Worm (Caenorhabditis elegans) whole organism, L1 larva: Measurements from ENCODE around the gene F54F2.14.

ENCODE experiments used
- Y116A8C.19 ChIP-seq: sonication (generic microtip); optimal IDR thresholded peaks from 2 replicates; lab custom pipeline; 2016; ENCODE audit warnings: missing compliant biosample characterization, missing genetic modification characterization, borderline replicate concordance
- aha-1 ChIP-seq: fragments of 150-350 bp; optimal IDR thresholded peaks from 2 replicates; lab custom pipeline; 2014; ENCODE audit warnings: missing biosample characterization, missing genetic modification characterization
- aly-2 ChIP-seq: fragments of 150-350 bp; optimal IDR thresholded peaks from 2 replicates; lab custom pipeline; 2014; ENCODE audit warnings: missing biosample characterization, missing genetic modification characterization
- ama-1 ChIP-seq: fragments of 150-350 bp; optimal IDR thresholded peaks from 2 replicates; lab custom pipeline; 2014
- ceh-63 ChIP-seq: fragments of 200-800 bp; sonication (Bioruptor generic); optimal IDR thresholded peaks from 2 replicates; lab custom pipeline; 2018; ENCODE audit warnings: mild to moderate bottlenecking, missing genetic modification characterization, missing compliant biosample characterization
- ceh-8 ChIP-seq: fragments of 200-800 bp; sonication (Bioruptor generic); optimal IDR thresholded peaks from 2 replicates; lab custom pipeline; 2018; ENCODE audit warnings: mild to moderate bottlenecking, missing genetic modification characterization, moderate library complexity, missing compliant biosample characterization
- ceh-82 ChIP-seq, 3 experiments: fragments of 150-350 bp in 1 of 3; sonication (generic microtip) in 2 of 3; optimal IDR thresholded peaks; 2 replicates each; lab custom pipeline; 2014 to 2017; ENCODE audit warnings: missing biosample characterization in 3 of 3, missing genetic modification characterization in 3 of 3
- ceh-88 ChIP-seq: fragments of 200-800 bp; sonication (Bioruptor generic); IDR thresholded peaks from 2 replicates; pipeline ENCODE4 v1.3.6; 2022; ENCODE audit warnings: missing genetic modification characterization, missing compliant biosample characterization
- ceh-90 ChIP-seq: sonication (generic microtip); optimal IDR thresholded peaks from 2 replicates; lab custom pipeline; 2016; ENCODE audit warnings: missing genetic modification characterization, missing compliant biosample characterization
- dpl-1 ChIP-seq, 3 experiments: fragments of 150-350 bp in 2 of 3; sonication (generic microtip) in 1 of 3; optimal IDR thresholded peaks; 2 replicates each; lab custom pipeline; 2014 to 2017; ENCODE audit warnings: missing biosample characterization in 3 of 3, missing genetic modification characterization in 3 of 3, missing genetic modification reagents in 3 of 3
- dsc-1 ChIP-seq: sonication (generic microtip); optimal IDR thresholded peaks from 2 replicates; lab custom pipeline; 2016; ENCODE audit warnings: mild to moderate bottlenecking, missing genetic modification characterization, missing compliant biosample characterization
- efl-1 ChIP-seq, 4 experiments: fragments of 150-350 bp; optimal IDR thresholded peaks in 3 of 4; peaks in 1 of 4; 1 replicate in 1 of 4; 2 replicates in 3 of 4; lab custom pipeline; 2014; ENCODE audit warnings: missing biosample characterization in 2 of 4, missing genetic modification characterization in 2 of 4, missing genetic modification reagents in 2 of 4
- efl-3 ChIP-seq: fragments of 200-800 bp; sonication (Bioruptor generic); optimal IDR thresholded peaks from 2 replicates; lab custom pipeline; 2018; ENCODE audit warnings: mild to moderate bottlenecking, missing genetic modification characterization, missing compliant biosample characterization
- egl-27 ChIP-seq, 2 experiments: fragments of 150-350 bp in 1 of 2; sonication (generic microtip); optimal IDR thresholded peaks; 3 replicates each; lab custom pipeline; 2017 to 2018; ENCODE audit warnings: missing biosample characterization in 2 of 2, missing genetic modification characterization in 2 of 2, missing genetic modification reagents in 2 of 2
- elt-2 ChIP-seq: sonication (generic microtip); optimal IDR thresholded peaks from 2 replicates; lab custom pipeline; 2016; ENCODE audit warnings: missing genetic modification characterization, mild to moderate bottlenecking, inconsistent platforms, missing compliant biosample characterization, missing genetic modification reagents
- elt-3 ChIP-seq, 6 experiments: fragments of 150-350 bp in 1 of 6; sonication (generic microtip); optimal IDR thresholded peaks; 2 replicates each; lab custom pipeline; 2017 to 2018; ENCODE audit warnings: missing biosample characterization in 6 of 6, missing genetic modification characterization in 6 of 6, inconsistent platforms in 1 of 6
- ets-5 ChIP-seq: fragments of 200-800 bp; sonication (Bioruptor generic); IDR thresholded peaks from 2 replicates; pipeline ENCODE4 v1.3.6; 2022; ENCODE audit warnings: missing genetic modification characterization, missing compliant biosample characterization
- fkh-10 ChIP-seq: sonication (generic microtip); optimal IDR thresholded peaks from 2 replicates; lab custom pipeline; 2017; ENCODE audit warnings: missing biosample characterization, missing genetic modification reagents, missing genetic modification characterization
- fkh-8 ChIP-seq: sonication (generic microtip); optimal IDR thresholded peaks from 2 replicates; lab custom pipeline; 2016; ENCODE audit warnings: mild to moderate bottlenecking, missing genetic modification characterization, missing compliant biosample characterization
- fos-1 ChIP-seq: fragments of 150-350 bp; optimal IDR thresholded peaks from 2 replicates; lab custom pipeline; 2014; ENCODE audit warnings: missing biosample characterization, missing genetic modification characterization
- hlh-17 ChIP-seq: fragments of 200-800 bp; sonication (Bioruptor generic); optimal IDR thresholded peaks from 2 replicates; lab custom pipeline; 2018; ENCODE audit warnings: missing genetic modification characterization, mild to moderate bottlenecking, missing compliant biosample characterization, moderate library complexity, borderline replicate concordance
- jun-1 ChIP-seq: fragments of 150-350 bp; optimal IDR thresholded peaks from 2 replicates; lab custom pipeline; 2014; ENCODE audit warnings: missing biosample characterization, missing genetic modification reagents, missing genetic modification characterization
- lin-15B ChIP-seq: fragments of 150-350 bp; sonication (generic microtip); optimal IDR thresholded peaks from 3 replicates; lab custom pipeline; 2014; ENCODE audit warnings: missing biosample characterization, missing genetic modification characterization
- lir-3 ChIP-seq: sonication (generic microtip); optimal IDR thresholded peaks from 2 replicates; lab custom pipeline; 2016; ENCODE audit warnings: mild to moderate bottlenecking, missing genetic modification characterization, moderate library complexity, missing compliant biosample characterization; ENCODE audit not compliant: poor library complexity
- lsy-2 ChIP-seq, 2 experiments: fragments of 150-350 bp; optimal IDR thresholded peaks; 2 replicates each; lab custom pipeline; 2014; ENCODE audit warnings: missing biosample characterization in 2 of 2, missing genetic modification characterization in 2 of 2
- mdl-1 ChIP-seq, 2 experiments: fragments of 150-350 bp; optimal IDR thresholded peaks; 2 replicates each; lab custom pipeline; 2014 to 2017; ENCODE audit warnings: missing biosample characterization in 2 of 2, missing genetic modification characterization in 2 of 2, inconsistent platforms in 1 of 2
- nhr-11 ChIP-seq: fragments of 150-350 bp; optimal IDR thresholded peaks from 2 replicates; lab custom pipeline; 2014; ENCODE audit warnings: missing biosample characterization, missing genetic modification characterization
- nhr-12 ChIP-seq: sonication (generic microtip); optimal IDR thresholded peaks from 2 replicates; lab custom pipeline; 2017; ENCODE audit warnings: missing biosample characterization, missing genetic modification characterization
- nhr-19 ChIP-seq: fragments of 200-800 bp; sonication (Bioruptor generic); conservative IDR thresholded peaks from 2 replicates; pipeline ENCODE4 v1.3.6; 2022; ENCODE audit warnings: missing genetic modification characterization, missing compliant biosample characterization
- nhr-20 ChIP-seq: sonication (generic microtip); optimal IDR thresholded peaks from 2 replicates; lab custom pipeline; 2016; ENCODE audit warnings: mild to moderate bottlenecking, missing genetic modification characterization, missing compliant biosample characterization
- nhr-47 ChIP-seq: sonication (generic microtip); optimal IDR thresholded peaks from 2 replicates; lab custom pipeline; 2016; ENCODE audit warnings: mild to moderate bottlenecking, missing genetic modification characterization, moderate library complexity, missing compliant biosample characterization
- nhr-71 ChIP-seq: sonication (generic microtip); optimal IDR thresholded peaks from 2 replicates; lab custom pipeline; 2016; ENCODE audit warnings: mild to moderate bottlenecking, missing genetic modification characterization, moderate library complexity, missing compliant biosample characterization
- nhr-84 ChIP-seq: sonication (generic microtip); optimal IDR thresholded peaks from 2 replicates; lab custom pipeline; 2017; ENCODE audit warnings: missing biosample characterization, missing genetic modification characterization
- nhr-85 ChIP-seq: sonication (generic microtip); peaks from one replicate; lab custom pipeline; 2016; ENCODE audit warnings: missing genetic modification characterization, inconsistent platforms, missing compliant biosample characterization
- pax-3 ChIP-seq: fragments of 200-800 bp; sonication (Bioruptor generic); optimal IDR thresholded peaks from 2 replicates; lab custom pipeline; 2018; ENCODE audit warnings: mild to moderate bottlenecking, missing genetic modification characterization, moderate library complexity, missing compliant biosample characterization
- pqm-1 ChIP-seq: sonication (generic microtip); optimal IDR thresholded peaks from 3 replicates; lab custom pipeline; 2017; ENCODE audit warnings: missing biosample characterization, missing genetic modification characterization
- rnt-1 ChIP-seq: sonication (generic microtip); optimal IDR thresholded peaks from 2 replicates; lab custom pipeline; 2016; ENCODE audit warnings: mild to moderate bottlenecking, missing genetic modification characterization, moderate library complexity, missing compliant biosample characterization
- skn-1 ChIP-seq: fragments of 150-350 bp; optimal IDR thresholded peaks from 2 replicates; lab custom pipeline; 2014; ENCODE audit warnings: missing biosample characterization, missing genetic modification characterization
- snpc-4 ChIP-seq: fragments of 150-350 bp; optimal IDR thresholded peaks from 2 replicates; lab custom pipeline; 2014; ENCODE audit warnings: missing biosample characterization, missing genetic modification characterization
- snu-23 ChIP-seq: sonication (generic microtip); optimal IDR thresholded peaks from 2 replicates; lab custom pipeline; 2016; ENCODE audit warnings: missing genetic modification characterization, missing compliant biosample characterization
- sox-4 ChIP-seq: sonication (generic microtip); optimal IDR thresholded peaks from 2 replicates; lab custom pipeline; 2016; ENCODE audit warnings: missing genetic modification characterization, missing compliant biosample characterization
- swsn-7 ChIP-seq: sonication (generic microtip); optimal IDR thresholded peaks from 2 replicates; lab custom pipeline; 2016; ENCODE audit warnings: missing genetic modification characterization, missing compliant biosample characterization
- tbx-2 ChIP-seq: sonication (generic microtip); optimal IDR thresholded peaks from 2 replicates; lab custom pipeline; 2016; ENCODE audit warnings: missing genetic modification characterization, missing compliant biosample characterization
- unc-130 ChIP-seq: fragments of 150-350 bp; optimal IDR thresholded peaks from 2 replicates; lab custom pipeline; 2017; ENCODE audit warnings: missing biosample characterization, missing genetic modification characterization, inconsistent platforms
- unc-30 ChIP-seq: sonication (generic microtip); optimal IDR thresholded peaks from 2 replicates; lab custom pipeline; 2017; ENCODE audit warnings: missing biosample characterization, missing genetic modification characterization
- unc-62 ChIP-seq: fragments of 150-350 bp; optimal IDR thresholded peaks from 2 replicates; lab custom pipeline; 2014; ENCODE audit warnings: missing biosample characterization, missing genetic modification reagents, missing genetic modification characterization
- unc-86 ChIP-seq: sonication (generic microtip); optimal IDR thresholded peaks from 2 replicates; lab custom pipeline; 2016; ENCODE audit warnings: missing genetic modification characterization, missing compliant biosample characterization
- xbp-1 ChIP-seq: sonication (generic microtip); optimal IDR thresholded peaks from 2 replicates; lab custom pipeline; 2016; ENCODE audit warnings: missing genetic modification characterization, missing compliant biosample characterization
- zag-1 ChIP-seq: fragments of 150-350 bp; optimal IDR thresholded peaks from 2 replicates; lab custom pipeline; 2014; ENCODE audit warnings: missing biosample characterization, missing genetic modification characterization
- zip-4 ChIP-seq: fragments of 200-800 bp; sonication (Bioruptor generic); optimal IDR thresholded peaks from 2 replicates; lab custom pipeline; 2018; ENCODE audit warnings: mild to moderate bottlenecking, missing genetic modification characterization, moderate library complexity, missing compliant biosample characterization
- ztf-11 ChIP-seq, 2 experiments: sonication (generic microtip); optimal IDR thresholded peaks; 2 replicates each; lab custom pipeline; 2016 to 2017; ENCODE audit warnings: missing genetic modification characterization in 2 of 2, missing biosample characterization in 1 of 2, missing compliant biosample characterization in 1 of 2
- ztf-4 ChIP-seq: fragments of 150-350 bp; optimal IDR thresholded peaks from 2 replicates; lab custom pipeline; 2014; ENCODE audit warnings: missing biosample characterization, missing genetic modification characterization

The F54F2.14 gene

DNA sequence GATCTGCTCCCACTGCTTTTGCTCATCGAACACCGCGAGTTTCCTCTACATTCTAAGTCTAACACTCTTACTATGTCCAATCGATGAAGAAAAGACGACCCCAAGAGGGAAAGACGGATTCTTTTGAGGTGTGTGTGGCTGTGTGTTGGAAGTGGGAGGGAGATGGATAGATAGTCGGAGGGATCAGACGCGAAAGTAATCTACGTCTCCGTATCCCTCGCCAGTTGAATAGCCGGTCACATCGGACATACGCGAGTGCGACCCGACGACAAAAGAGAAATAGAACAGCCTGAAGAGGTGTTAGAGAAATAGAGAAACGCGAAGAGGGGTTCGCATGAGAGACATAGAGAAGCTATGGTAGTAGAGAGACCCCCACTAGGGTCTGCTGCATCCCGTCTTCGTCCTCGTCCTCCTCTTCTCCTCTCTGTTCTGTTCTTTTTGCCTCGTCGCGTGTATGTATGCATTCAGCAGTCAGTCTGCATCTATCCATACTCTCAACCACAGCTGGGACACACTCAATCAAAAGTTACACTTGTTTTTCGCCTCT, 4.3 kb downstream of the F54F2.14 start:
- peak; percentile 95 for TF ChIP-seq dsc-1 (tag; lab: Kevin White, UChicago)
- TF ChIP-seq lsy-2 (tag; optimal IDR thresholded peaks at IDR 0.05; lab: Kevin White, UChicago), result peak; percentile 93 to 95
- TF ChIP-seq tbx-2 (tag; lab: Kevin White, UChicago), result peak; percentile 99
- peak; percentile 96 for TF ChIP-seq ztf-4
- TF ChIP-seq elt-2 (tag; lab: Kevin White, UChicago), result peak; percentile 63
- no peak for TF ChIP-seq ceh-90 (tag; lab: Kevin White, UChicago)
- TF ChIP-seq aha-1 (tag; lab: Kevin White, UChicago), result peak; percentile 84
- peak; percentile 69 for TF ChIP-seq ama-1
- TF ChIP-seq unc-62 (GFP tag; lab: Kevin White, UChicago), result peak; percentile 57
- TF ChIP-seq ets-5 (GFP tag; lab: Robert Waterston, UW), result no peak
- peak; percentile 69 to 74 (median 70) for TF ChIP-seq dpl-1 (GFP tag; optimal IDR thresholded peaks at IDR 0.05; lab: Kevin White, UChicago)
- TF ChIP-seq xbp-1 (tag; lab: Kevin White, UChicago), result peak; percentile 94
- TF ChIP-seq lir-3, result peak; percentile 88
- TF ChIP-seq snu-23, result peak; percentile 98
- TF ChIP-seq sox-4 (tag; lab: Kevin White, UChicago), result peak; percentile 84
- peak; percentile 98 for TF ChIP-seq nhr-20 (tag; lab: Kevin White, UChicago)
- peak; percentile 100 for TF ChIP-seq nhr-85 (tag; lab: Kevin White, UChicago)
- TF ChIP-seq nhr-71 (tag; lab: Kevin White, UChicago), result peak; percentile 99
- TF ChIP-seq hlh-17 (GFP tag; lab: Kevin White, UChicago), result no peak
- TF ChIP-seq ceh-88, result peak; percentile 88
- peak; percentile 91 for TF ChIP-seq ceh-8
- TF ChIP-seq skn-1 (tag; lab: Kevin White, UChicago), result peak; percentile 92
- peak; percentile 50 to 96 for TF ChIP-seq mdl-1 (tag; optimal IDR thresholded peaks at IDR 0.05; lab: Kevin White, UChicago)
- TF ChIP-seq efl-3 (GFP tag; lab: Kevin White, UChicago), result peak; percentile 72
- TF ChIP-seq rnt-1 (tag; lab: Kevin White, UChicago), result peak; percentile 94
- peak; percentile 75 for TF ChIP-seq zag-1 (tag; lab: Kevin White, UChicago)
- peak; percentile 77 for TF ChIP-seq zip-4 (GFP tag; lab: Kevin White, UChicago)
- peak in 3 of 6 experiments; percentile 73 to 95 (median 93) for TF ChIP-seq elt-3 (tag; optimal IDR thresholded peaks at IDR 0.05; lab: Kevin White, UChicago)
- TF ChIP-seq fos-1, result peak; percentile 92
- peak; percentile 88 to 93 (median 92) for TF ChIP-seq ceh-82 (tag; optimal IDR thresholded peaks at IDR 0.05; lab: Kevin White, UChicago)
- peak; percentile 82 for TF ChIP-seq fkh-10
- TF ChIP-seq nhr-84 (tag; lab: Kevin White, UChicago), result no peak
- peak; percentile 98 for TF ChIP-seq unc-86 (tag; lab: Kevin White, UChicago)
- peak; percentile 95 for TF ChIP-seq nhr-11
- peak in 1 of 2 experiments; percentile 91 for TF ChIP-seq ztf-11 (tag; optimal IDR thresholded peaks at IDR 0.05; lab: Kevin White, UChicago)
- TF ChIP-seq nhr-19 (GFP tag; lab: Robert Waterston, UW), result peak; percentile 96
- TF ChIP-seq egl-27 (tag; optimal IDR thresholded peaks at IDR 0.05; lab: Kevin White, UChicago), result peak; percentile 93 to 97
- TF ChIP-seq snpc-4 (tag; lab: Kevin White, UChicago), result peak; percentile 95
- peak; percentile 97 for TF ChIP-seq fkh-8 (tag; lab: Kevin White, UChicago)
- TF ChIP-seq aly-2 (tag; lab: Kevin White, UChicago), result peak; percentile 90
- TF ChIP-seq Y116A8C.19, result no peak
- peak; percentile 89 to 95 for TF ChIP-seq efl-1 (optimal IDR thresholded peaks at IDR 0.05; lab: Kevin White, UChicago)
- peak; percentile 60 to 98 for TF ChIP-seq efl-1 (GFP tag; optimal IDR thresholded peaks at IDR 0.05 in 1 of 2; lab: Kevin White, UChicago)
- TF ChIP-seq pqm-1, result no peak
- TF ChIP-seq jun-1 (tag; lab: Kevin White, UChicago), result peak; percentile 97
- no peak for TF ChIP-seq lin-15B (tag; lab: Kevin White, UChicago)
- TF ChIP-seq swsn-7 (tag; lab: Kevin White, UChicago), result peak; percentile 97
- peak; percentile 90 for TF ChIP-seq pax-3 (tag; lab: Kevin White, UChicago)
- TF ChIP-seq unc-130 (tag; lab: Kevin White, UChicago), result peak; percentile 91
- peak; percentile 41 for TF ChIP-seq nhr-12 (tag; lab: Kevin White, UChicago)
- TF ChIP-seq nhr-47 (tag; lab: Kevin White, UChicago), result peak; percentile 97
- TF ChIP-seq unc-30, result no peak
- TF ChIP-seq ceh-63 (GFP tag; lab: Kevin White, UChicago), result no peak
